Worm (Caenorhabditis elegans): Measurements from ENCODE around the gene odc-1.

- no peak for TF ChIP-seq cog-1 (tag; optimal IDR thresholded peaks at IDR 0.05)
- TF ChIP-seq flt-1 (GFP tag; IDR thresholded peaks at IDR 0.05): no peak
Observed at ce11 chrV:6949770-6950169, 49.7 kb upstream of the odc-1 start, which contains the start of gene Y57E12B.11.
